Worm (Caenorhabditis elegans) whole organism, L4 larva: ENCODE data around the gene zmp-1.

Source experiments
- F26F4.8 ChIP-seq: fragments of 200-800 bp; sonication (Bioruptor generic); conservative IDR thresholded peaks from 2 replicates; pipeline ENCODE4 v1.3.6; 2022; ENCODE audit warnings: missing genetic modification characterization, missing compliant biosample characterization
- ama-1 ChIP-seq: fragments of 150-350 bp; optimal IDR thresholded peaks from 2 replicates; lab custom pipeline; 2014; ENCODE audit warnings: inconsistent platforms, mixed read lengths
- ceh-32 ChIP-seq: sonication (generic microtip); optimal IDR thresholded peaks from 2 replicates; lab custom pipeline; 2016; ENCODE audit warnings: mild to moderate bottlenecking, missing genetic modification characterization, missing compliant biosample characterization; ENCODE audit not compliant: poor library complexity
- ctbp-1 ChIP-seq: fragments of 200-800 bp; sonication (Bioruptor generic); IDR thresholded peaks from 2 replicates; pipeline ENCODE4 v1.3.6; 2022; ENCODE audit warnings: missing genetic modification reagents, missing genetic modification characterization, missing compliant biosample characterization
- dmd-8 ChIP-seq: fragments of 200-800 bp; sonication (Bioruptor generic); IDR thresholded peaks from 2 replicates; pipeline ENCODE4 v1.3.6; 2022; ENCODE audit warnings: missing genetic modification characterization, missing compliant biosample characterization
- egl-27 ChIP-seq: sonication (generic microtip); optimal IDR thresholded peaks from 3 replicates; lab custom pipeline; 2017; ENCODE audit warnings: missing biosample characterization, missing genetic modification reagents, missing genetic modification characterization
- fos-1 ChIP-seq: fragments of 150-350 bp; optimal IDR thresholded peaks from 2 replicates; lab custom pipeline; 2014; ENCODE audit warnings: missing biosample characterization, missing genetic modification characterization
- hlh-11 ChIP-seq: fragments of 200-800 bp; sonication (Bioruptor generic); optimal IDR thresholded peaks from 2 replicates; lab custom pipeline; 2018; ENCODE audit warnings: mild to moderate bottlenecking, missing genetic modification characterization, missing compliant biosample characterization
- nhr-10 ChIP-seq: fragments of 150-350 bp; optimal IDR thresholded peaks from 2 replicates; lab custom pipeline; 2014; ENCODE audit warnings: missing biosample characterization, missing genetic modification characterization
- snpc-4 ChIP-seq: fragments of 150-350 bp; optimal IDR thresholded peaks from 2 replicates; lab custom pipeline; 2014; ENCODE audit warnings: missing biosample characterization, missing genetic modification characterization

ce11 chrIII:5953041-5953912, 20.5 kb upstream of the zmp-1 start:
- TF ChIP-seq nhr-10 (tag; lab: Kevin White, UChicago), result peak; percentile 44
- no peak for TF ChIP-seq ceh-32
- no peak for TF ChIP-seq F26F4.8 (GFP tag; lab: Robert Waterston, UW)
- TF ChIP-seq egl-27, result no peak
- TF ChIP-seq hlh-11 (tag; lab: Kevin White, UChicago), result peak; percentile 14
- TF ChIP-seq snpc-4 (tag; lab: Kevin White, UChicago), result no peak
- no peak for TF ChIP-seq ama-1 (lab: Kevin White, UChicago)
- no peak for TF ChIP-seq ctbp-1 (GFP tag; lab: Robert Waterston, UW)
- TF ChIP-seq fos-1, result no peak
- no peak for TF ChIP-seq dmd-8 (GFP tag; lab: Robert Waterston, UW)
